Worm (Caenorhabditis elegans) whole organism, young adult: ENCODE measurements around the gene ric-8.

ENCODE experiments used
- ets-4 ChIP-seq: fragments of 200-800 bp; sonication (Bioruptor generic); optimal IDR thresholded peaks from 2 replicates; lab custom pipeline; 2018; ENCODE audit warnings: mild to moderate bottlenecking, missing genetic modification characterization, missing compliant biosample characterization
- gei-17 ChIP-seq: fragments of 200-800 bp; sonication (Bioruptor generic); optimal IDR thresholded peaks from 2 replicates; lab custom pipeline; 2018; ENCODE audit warnings: mild to moderate bottlenecking, missing genetic modification characterization, missing compliant biosample characterization
- hlh-26 ChIP-seq: fragments of 200-800 bp; sonication (Bioruptor generic); conservative IDR thresholded peaks from 2 replicates; pipeline ENCODE4 v1.3.6; 2022; ENCODE audit warnings: missing genetic modification reagents, missing genetic modification characterization, missing compliant biosample characterization
- hsf-1 ChIP-seq: fragments of 200-800 bp; sonication (Bioruptor generic); IDR thresholded peaks from 2 replicates; pipeline ENCODE4 v1.3.6; 2022; ENCODE audit warnings: missing genetic modification reagents, missing genetic modification characterization, missing compliant biosample characterization
- lin-54 ChIP-seq: fragments of 200-800 bp; sonication (Bioruptor generic); optimal IDR thresholded peaks from 2 replicates; lab custom pipeline; 2018; ENCODE audit warnings: mild to moderate bottlenecking, missing genetic modification characterization, missing compliant biosample characterization
- tbx-9 ChIP-seq: sonication (generic microtip); optimal IDR thresholded peaks from 2 replicates; lab custom pipeline; 2016; ENCODE audit warnings: borderline replicate concordance, missing genetic modification characterization, inconsistent platforms, missing compliant biosample characterization
- unc-62 ChIP-seq: fragments of 150-350 bp; optimal IDR thresholded peaks from 2 replicates; lab custom pipeline; 2014; ENCODE audit warnings: missing biosample characterization, missing genetic modification reagents, missing genetic modification characterization
- ztf-6 ChIP-seq: fragments of 200-800 bp; sonication (Bioruptor generic); IDR thresholded peaks from 2 replicates; pipeline ENCODE4 v1.3.6; 2022; ENCODE audit warnings: missing genetic modification reagents, missing genetic modification characterization, missing compliant biosample characterization

- TF ChIP-seq hlh-26 (GFP tag; lab: Robert Waterston, UW) (no peak), hsf-1 (GFP tag; lab: Robert Waterston, UW) (no peak), ztf-6 (GFP tag; lab: Robert Waterston, UW) (no peak), ets-4 (GFP tag; lab: Kevin White, UChicago) (no peak), lin-54 (no peak), tbx-9 (no peak), unc-62 (GFP tag; lab: Kevin White, UChicago) (no peak), gei-17 (GFP tag; lab: Kevin White, UChicago) (no peak)
Measured at ce11 chrIV:2656400-2657139, 13.8 kb downstream of the ric-8 start.
